Fruit fly (Drosophila melanogaster) whole organism, adult: ENCODE measurements around the gene DAAM.

Experiments used
- CG14711 ChIP-seq: fragments of 200-800 bp; sonication (Bioruptor generic); optimal IDR thresholded peaks from 2 replicates; lab custom pipeline; 2018; ENCODE audit warnings: missing biosample characterization, mild to moderate bottlenecking, missing genetic modification characterization, moderate library complexity
- CG33017 ChIP-seq: fragments of 200-800 bp; sonication (Bioruptor generic); optimal IDR thresholded peaks from 2 replicates; lab custom pipeline; 2018; ENCODE audit warnings: missing biosample characterization, mild to moderate bottlenecking, missing genetic modification characterization, moderate library complexity
- CG5204 ChIP-seq: fragments of 200-800 bp; sonication (Bioruptor generic); optimal IDR thresholded peaks from 2 replicates; lab custom pipeline; 2016; ENCODE audit warnings: missing biosample characterization, missing genetic modification characterization
- Hr96 ChIP-seq: fragments of 200-800 bp; sonication (Bioruptor generic); optimal IDR thresholded peaks from 2 replicates; lab custom pipeline; 2016; ENCODE audit warnings: missing biosample characterization, missing genetic modification characterization
- Mnt ChIP-seq: fragments of 200-800 bp; sonication (Bioruptor generic); optimal IDR thresholded peaks from 2 replicates; lab custom pipeline; 2016; ENCODE audit warnings: missing biosample characterization, mild to moderate bottlenecking, missing genetic modification characterization
- kay ChIP-seq: fragments of 200-800 bp; sonication (Bioruptor generic); peaks from one replicate; lab custom pipeline; 2016; ENCODE audit warnings: missing biosample characterization, missing genetic modification characterization, borderline replicate concordance

DNA sequence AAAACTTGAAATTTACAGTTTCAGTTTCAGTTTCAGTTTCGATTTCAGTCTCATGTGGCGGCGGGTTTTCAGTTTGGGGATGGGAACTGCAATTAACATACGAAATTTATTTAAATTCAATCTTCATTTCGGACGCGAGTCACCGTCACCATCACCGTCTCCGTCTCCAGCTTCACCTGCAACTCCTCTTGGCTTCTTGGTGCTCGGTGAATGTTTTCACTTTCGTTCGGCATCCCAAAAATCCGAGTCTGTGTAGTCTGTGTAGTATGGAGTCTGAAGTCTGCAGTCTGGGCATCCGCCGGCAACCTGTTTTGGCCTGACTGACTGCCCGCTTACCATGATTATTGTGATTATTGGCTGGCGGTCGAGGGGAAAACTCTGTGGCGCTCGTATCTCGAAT, 18.2 kb downstream of the DAAM start:
- TF ChIP-seq kay (no peak), Mnt (GFP tag; lab: Kevin White, UChicago) (no peak), CG5204 (GFP tag; lab: Kevin White, UChicago) (no peak), CG14711 (tag; lab: Kevin White, UChicago) (no peak), CG33017 (tag; lab: Kevin White, UChicago) (no peak), Hr96 (GFP tag; lab: Kevin White, UChicago) (no peak)
